Worm (Caenorhabditis elegans): ENCODE measurements around the gene str-261.

Gene str-261

ce11 chrIII:11068553-11068952 lies 5.8 kb upstream of the str-261 start, which contains the start of gene W09D6.1:
TSS of gene W09D6.1 (plus strand) at chrIII:11068853.
- TF ChIP-seq elt-2 (tag; optimal IDR thresholded peaks at IDR 0.05): no peak
- TF ChIP-seq elt-4 (tag; optimal IDR thresholded peaks at IDR 0.05): no peak
- TF ChIP-seq pha-2 (tag; optimal IDR thresholded peaks at IDR 0.05): no peak
- no peak for TF ChIP-seq dmd-4 (tag; optimal IDR thresholded peaks at IDR 0.05; ENCODE audit: borderline replicate concordance)
- no peak for TF ChIP-seq pha-4 (tag; optimal IDR thresholded peaks at IDR 0.05)
- no peak for TF ChIP-seq lin-11 (tag; optimal IDR thresholded peaks at IDR 0.05)
- TF ChIP-seq ceh-34 (tag; optimal IDR thresholded peaks at IDR 0.05): no peak
- TF ChIP-seq K02D7.2 (tag; optimal IDR thresholded peaks at IDR 0.05): no peak
- TF ChIP-seq nfya-1 (tag; optimal IDR thresholded peaks at IDR 0.05): no peak
- no peak for TF ChIP-seq C08G9.2 (tag; optimal IDR thresholded peaks at IDR 0.05)
- no peak for TF ChIP-seq mec-3 (tag; optimal IDR thresholded peaks at IDR 0.05; ENCODE audit: borderline replicate concordance)
- TF ChIP-seq pros-1 (tag; optimal IDR thresholded peaks at IDR 0.05): no peak
- TF ChIP-seq ceh-6 (GFP tag; optimal IDR thresholded peaks at IDR 0.05): no peak
- no peak for TF ChIP-seq sdc-2 (tag; optimal IDR thresholded peaks at IDR 0.05)
- TF ChIP-seq fkh-6 (tag; optimal IDR thresholded peaks at IDR 0.05): no peak
- no peak for TF ChIP-seq ets-4 (tag; optimal IDR thresholded peaks at IDR 0.05)
- TF ChIP-seq ceh-2 (tag; optimal IDR thresholded peaks at IDR 0.05): no peak
- no peak for TF ChIP-seq C38D4.7 (GFP tag; optimal IDR thresholded peaks at IDR 0.05)

DNA sequence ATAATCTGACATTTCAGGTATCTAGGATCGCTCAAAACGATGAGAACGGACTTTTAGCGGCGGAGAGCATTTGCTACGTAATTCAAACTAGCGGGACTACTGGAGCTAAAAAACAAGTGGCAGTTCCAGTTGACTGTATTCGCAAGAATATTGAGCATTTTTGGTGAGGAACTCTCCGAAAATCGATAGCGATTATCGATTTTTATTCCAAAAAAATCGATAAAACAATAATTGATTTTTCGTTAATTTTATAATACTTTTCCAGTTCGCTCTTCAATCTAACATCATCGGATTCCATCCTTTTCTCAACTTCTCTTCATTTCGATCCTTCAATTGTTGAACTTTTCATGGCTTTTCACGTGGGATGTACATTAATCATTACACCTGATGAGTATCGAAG lies 5.0 kb upstream of the str-261 start:
- TF ChIP-seq sdc-2 (tag; optimal IDR thresholded peaks at IDR 0.05) (no peak), hlh-13 (GFP tag; optimal IDR thresholded peaks at IDR 0.05) (no peak), unc-86 (tag; optimal IDR thresholded peaks at IDR 0.05) (no peak), F13H6.1 (tag; optimal IDR thresholded peaks at IDR 0.05) (no peak), pha-2 (tag; optimal IDR thresholded peaks at IDR 0.05) (no peak), dmd-4 (tag; optimal IDR thresholded peaks at IDR 0.05; ENCODE audit: borderline replicate concordance) (no peak), ceh-6 (GFP tag; optimal IDR thresholded peaks at IDR 0.05) (no peak), K02D7.2 (tag; optimal IDR thresholded peaks at IDR 0.05) (no peak), hlh-6 (tag; optimal IDR thresholded peaks at IDR 0.05) (no peak), elt-4 (tag; optimal IDR thresholded peaks at IDR 0.05) (no peak), ttx-3 (tag; optimal IDR thresholded peaks at IDR 0.05) (no peak), ztf-16 (tag; optimal IDR thresholded peaks at IDR 0.05) (no peak), fax-1 (tag; optimal IDR thresholded peaks at IDR 0.05) (no peak), tbx-2 (tag; optimal IDR thresholded peaks at IDR 0.05) (no peak), pag-3 (tag; optimal IDR thresholded peaks at IDR 0.05; ENCODE audit: borderline replicate concordance) (no peak), npax-4 (tag; optimal IDR thresholded peaks at IDR 0.05) (no peak)

DNA sequence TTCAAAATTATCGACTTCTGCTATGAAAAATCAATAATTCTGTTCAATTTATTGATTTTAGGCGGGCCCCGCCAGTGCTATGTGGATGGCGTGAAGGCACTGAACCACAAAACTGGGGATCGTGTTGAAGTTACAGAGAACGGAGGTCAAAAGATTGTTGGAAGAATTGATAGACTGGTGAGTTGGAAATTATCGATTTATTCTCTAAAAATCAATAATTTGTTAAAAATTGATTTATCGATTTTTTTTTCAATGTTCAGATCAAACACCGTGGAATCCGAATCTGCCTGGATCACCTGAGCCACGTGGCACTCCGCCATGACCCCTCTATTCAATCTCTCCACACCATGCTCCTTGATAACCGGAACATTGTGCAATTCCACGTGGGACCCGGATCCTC lies 4.1 kb upstream of the str-261 start:
- TF ChIP-seq ceh-48 (tag; optimal IDR thresholded peaks at IDR 0.05) (peak; percentile 1), K09A11.1 (tag; optimal IDR thresholded peaks at IDR 0.05; ENCODE audit: insufficient read depth) (no peak), zip-5 (tag; optimal IDR thresholded peaks at IDR 0.05) (no peak)

DNA sequence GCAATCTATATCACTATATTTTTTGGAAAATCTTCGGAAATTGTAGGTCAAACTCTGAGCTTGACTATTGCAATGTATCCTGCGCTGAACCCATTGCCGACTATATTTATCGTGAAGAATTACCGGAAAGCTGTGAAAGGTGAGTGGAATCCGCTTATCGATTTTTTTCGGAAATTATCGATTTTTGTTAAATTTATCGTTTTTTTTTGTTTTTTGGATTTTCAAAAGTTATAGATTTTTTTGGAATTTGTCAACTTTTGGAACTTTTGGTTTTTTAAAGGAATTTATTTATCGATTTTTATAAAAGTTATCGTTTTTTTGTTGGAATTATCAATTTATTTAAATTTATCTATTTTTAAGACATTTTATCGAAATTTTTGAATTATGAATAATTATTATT lies 2.4 kb downstream of the str-261 start:
- TF ChIP-seq ceh-31 (tag; optimal IDR thresholded peaks at IDR 0.05) (no peak), hlh-6 (tag; optimal IDR thresholded peaks at IDR 0.05) (no peak), elt-4 (tag; optimal IDR thresholded peaks at IDR 0.05) (no peak), ceh-48 (tag; optimal IDR thresholded peaks at IDR 0.05) (no peak), tbx-2 (tag; optimal IDR thresholded peaks at IDR 0.05) (no peak), odd-2 (tag; optimal IDR thresholded peaks at IDR 0.05) (no peak), ceh-18 (tag; optimal IDR thresholded peaks at IDR 0.05) (no peak), ztf-16 (tag; optimal IDR thresholded peaks at IDR 0.05) (no peak), fax-1 (tag; optimal IDR thresholded peaks at IDR 0.05) (no peak), lim-6 (tag; optimal IDR thresholded peaks at IDR 0.05) (no peak), ama-1 (optimal IDR thresholded peaks at IDR 0.05) (no peak), pros-1 (tag; optimal IDR thresholded peaks at IDR 0.05) (no peak), ceh-30 (tag; optimal IDR thresholded peaks at IDR 0.05) (no peak), lin-11 (tag; optimal IDR thresholded peaks at IDR 0.05) (no peak), nhr-232 (tag; optimal IDR thresholded peaks at IDR 0.05) (no peak)

Measured in whole organism, late embryonic.